Worm (Caenorhabditis elegans) whole organism, late embryonic: ENCODE results near the gene T28H11.8.

ENCODE experiments used
- C38D4.7 ChIP-seq: fragments of 200-800 bp; sonication (Bioruptor generic); optimal IDR thresholded peaks from 2 replicates; lab custom pipeline; 2018; ENCODE audit warnings: mild to moderate bottlenecking, missing genetic modification characterization, moderate library complexity, missing compliant biosample characterization
- F13H6.1 ChIP-seq: sonication (generic microtip); optimal IDR thresholded peaks from 2 replicates; lab custom pipeline; 2016; ENCODE audit warnings: missing genetic modification characterization, missing compliant biosample characterization
- K09A11.1 ChIP-seq: sonication (generic microtip); optimal IDR thresholded peaks from 2 replicates; lab custom pipeline; 2017; ENCODE audit warnings: antibody characterized with exemption, mild to moderate bottlenecking, missing genetic modification characterization, missing compliant biosample characterization; ENCODE audit not compliant: insufficient read depth
- ama-1 ChIP-seq: fragments of 150-350 bp; optimal IDR thresholded peaks from 2 replicates; lab custom pipeline; 2014
- ceh-18 ChIP-seq: sonication (generic microtip); optimal IDR thresholded peaks from 2 replicates; lab custom pipeline; 2016; ENCODE audit warnings: missing genetic modification characterization, missing compliant biosample characterization
- ceh-31 ChIP-seq: sonication (generic microtip); optimal IDR thresholded peaks from 2 replicates; lab custom pipeline; 2016; ENCODE audit warnings: missing genetic modification characterization, missing compliant biosample characterization
- ceh-34 ChIP-seq: sonication (generic microtip); optimal IDR thresholded peaks from 2 replicates; lab custom pipeline; 2016; ENCODE audit warnings: mild to moderate bottlenecking, missing genetic modification characterization, missing compliant biosample characterization
- ceh-45 ChIP-seq: fragments of 200-800 bp; sonication (Bioruptor generic); IDR thresholded peaks from 2 replicates; pipeline ENCODE4 v1.3.6; 2022; ENCODE audit warnings: missing genetic modification reagents, missing genetic modification characterization, missing compliant biosample characterization
- ceh-6 ChIP-seq: fragments of 200-800 bp; sonication (Bioruptor generic); optimal IDR thresholded peaks from 2 replicates; lab custom pipeline; 2018; ENCODE audit warnings: mild to moderate bottlenecking, missing genetic modification characterization, missing compliant biosample characterization
- dmd-4 ChIP-seq: sonication (generic microtip); optimal IDR thresholded peaks from 2 replicates; lab custom pipeline; 2016; ENCODE audit warnings: borderline replicate concordance, missing genetic modification characterization, missing compliant biosample characterization
- dve-1 ChIP-seq: sonication (generic microtip); optimal IDR thresholded peaks from 2 replicates; lab custom pipeline; 2017; ENCODE audit warnings: antibody characterized with exemption, mild to moderate bottlenecking, missing genetic modification characterization, missing compliant biosample characterization
- elt-4 ChIP-seq: sonication (generic microtip); optimal IDR thresholded peaks from 2 replicates; lab custom pipeline; 2016; ENCODE audit warnings: missing genetic modification characterization, missing compliant biosample characterization
- eyg-1 ChIP-seq: sonication (generic microtip); optimal IDR thresholded peaks from 2 replicates; lab custom pipeline; 2016; ENCODE audit warnings: missing genotype, missing genetic modification characterization, missing compliant biosample characterization
- fax-1 ChIP-seq: sonication (generic microtip); optimal IDR thresholded peaks from 2 replicates; lab custom pipeline; 2016; ENCODE audit warnings: missing genotype, missing genetic modification characterization, missing compliant biosample characterization
- fkh-10 ChIP-seq: fragments of 150-350 bp; optimal IDR thresholded peaks from 2 replicates; lab custom pipeline; 2014; ENCODE audit warnings: missing biosample characterization, missing genetic modification reagents, missing genetic modification characterization
- fkh-6 ChIP-seq: sonication (generic microtip); optimal IDR thresholded peaks from 2 replicates; lab custom pipeline; 2016; ENCODE audit warnings: missing genetic modification characterization, missing compliant biosample characterization
- gmeb-2 ChIP-seq: sonication (generic microtip); optimal IDR thresholded peaks from 2 replicates; lab custom pipeline; 2016; ENCODE audit warnings: missing genetic modification characterization, inconsistent platforms, missing compliant biosample characterization
- hlh-15 ChIP-seq: sonication (generic microtip); optimal IDR thresholded peaks from 2 replicates; lab custom pipeline; 2016; ENCODE audit warnings: missing genetic modification characterization, missing compliant biosample characterization
- hlh-30 ChIP-seq: sonication (generic microtip); optimal IDR thresholded peaks from 2 replicates; lab custom pipeline; 2017; ENCODE audit warnings: antibody characterized with exemption, missing genetic modification characterization, missing compliant biosample characterization; ENCODE audit not compliant: insufficient read depth
- hlh-6 ChIP-seq: sonication (generic microtip); optimal IDR thresholded peaks from 2 replicates; lab custom pipeline; 2016; ENCODE audit warnings: missing genotype, missing genetic modification characterization, missing compliant biosample characterization
- hlh-8 ChIP-seq: sonication (generic microtip); optimal IDR thresholded peaks from 2 replicates; lab custom pipeline; 2016; ENCODE audit warnings: missing genotype, missing genetic modification characterization, missing compliant biosample characterization
- nfya-1 ChIP-seq: sonication (generic microtip); optimal IDR thresholded peaks from 2 replicates; lab custom pipeline; 2017; ENCODE audit warnings: missing genetic modification characterization, mild to moderate bottlenecking, missing compliant biosample characterization, antibody characterized with exemption, moderate library complexity
- pat-9 ChIP-seq: fragments of 200-800 bp; sonication (Bioruptor generic); optimal IDR thresholded peaks from 2 replicates; lab custom pipeline; 2018; ENCODE audit warnings: mild to moderate bottlenecking, missing genetic modification characterization, moderate library complexity, missing compliant biosample characterization
- pax-1 ChIP-seq: fragments of 150-350 bp; optimal IDR thresholded peaks from 2 replicates; lab custom pipeline; 2014; ENCODE audit warnings: missing biosample characterization, missing genetic modification characterization
- pha-2 ChIP-seq: sonication (generic microtip); optimal IDR thresholded peaks from 2 replicates; lab custom pipeline; 2017; ENCODE audit warnings: mild to moderate bottlenecking, missing genetic modification characterization, missing compliant biosample characterization
- ref-2 ChIP-seq: sonication (generic microtip); optimal IDR thresholded peaks from 2 replicates; lab custom pipeline; 2016; ENCODE audit warnings: missing genetic modification characterization, missing compliant biosample characterization
- sdc-2 ChIP-seq: sonication (generic microtip); optimal IDR thresholded peaks from 2 replicates; lab custom pipeline; 2016; ENCODE audit warnings: missing genotype, missing genetic modification characterization, missing compliant biosample characterization
- sox-2 ChIP-seq: fragments of 200-800 bp; sonication (Bioruptor generic); IDR thresholded peaks from 2 replicates; pipeline ENCODE4 v1.3.6; 2022; ENCODE audit warnings: missing genetic modification reagents, missing genetic modification characterization, missing compliant biosample characterization
- sox-4 ChIP-seq: sonication (generic microtip); optimal IDR thresholded peaks from 2 replicates; lab custom pipeline; 2017; ENCODE audit warnings: mild to moderate bottlenecking, missing genetic modification characterization, inconsistent platforms, missing compliant biosample characterization
- syd-9 ChIP-seq: sonication (generic microtip); optimal IDR thresholded peaks from 2 replicates; lab custom pipeline; 2016; ENCODE audit warnings: mild to moderate bottlenecking, missing genetic modification characterization, moderate library complexity, missing compliant biosample characterization
- tbx-2 ChIP-seq: sonication (generic microtip); optimal IDR thresholded peaks from 2 replicates; lab custom pipeline; 2016; ENCODE audit warnings: missing genetic modification characterization, missing compliant biosample characterization
- tbx-7 ChIP-seq: sonication (generic microtip); optimal IDR thresholded peaks from 2 replicates; lab custom pipeline; 2016; ENCODE audit warnings: missing genotype, missing genetic modification characterization, missing compliant biosample characterization
- ttx-3 ChIP-seq: sonication (generic microtip); optimal IDR thresholded peaks from 2 replicates; lab custom pipeline; 2016; ENCODE audit warnings: missing genetic modification reagents, missing genetic modification characterization, missing compliant biosample characterization
- unc-3 ChIP-seq, 2 experiments: fragments of 200-800 bp in 1 of 2; sonication (Bioruptor generic) in 1 of 2; sonication (generic microtip) in 1 of 2; conservative IDR thresholded peaks in 1 of 2; optimal IDR thresholded peaks in 1 of 2; 2 replicates each; pipeline versions ENCODE4 v1.3.6 to Lab custom; 2016 to 2022; ENCODE audit warnings: missing compliant biosample characterization in 2 of 2, missing genetic modification characterization in 2 of 2, missing genetic modification reagents in 1 of 2
- unc-42 ChIP-seq: sonication (generic microtip); optimal IDR thresholded peaks from 2 replicates; lab custom pipeline; 2016; ENCODE audit warnings: missing genotype, missing genetic modification characterization, missing compliant biosample characterization
- unc-86 ChIP-seq: sonication (generic microtip); optimal IDR thresholded peaks from 2 replicates; lab custom pipeline; 2016; ENCODE audit warnings: missing genetic modification characterization, missing compliant biosample characterization
- zip-5 ChIP-seq: sonication (generic microtip); optimal IDR thresholded peaks from 2 replicates; lab custom pipeline; 2016; ENCODE audit warnings: missing genetic modification characterization, missing compliant biosample characterization
- ztf-16 ChIP-seq: sonication (generic microtip); optimal IDR thresholded peaks from 2 replicates; lab custom pipeline; 2017; ENCODE audit warnings: missing genetic modification characterization, missing compliant biosample characterization

T28H11.8 gene

ce11 chrIV:5005154-5005553 lies 15.3 kb downstream of the T28H11.8 start:
- no peak for TF ChIP-seq ref-2 (tag; lab: Kevin White, UChicago)
- TF ChIP-seq tbx-2: no peak
- TF ChIP-seq ceh-45 (GFP tag; lab: Robert Waterston, UW): no peak

- TF ChIP-seq tbx-2 (no peak), ceh-18 (tag; lab: Kevin White, UChicago) (no peak), tbx-7 (no peak), fax-1 (tag; lab: Kevin White, UChicago) (no peak), K09A11.1 (no peak), unc-42 (no peak), nfya-1 (no peak), gmeb-2 (no peak), ceh-34 (no peak), hlh-8 (tag; lab: Kevin White, UChicago) (no peak), eyg-1 (tag; lab: Kevin White, UChicago) (no peak), ref-2 (tag; lab: Kevin White, UChicago) (no peak)
These were observed 18.0 kb downstream of the T28H11.8 start, which contains the start of gene pes-1 for ce11 chrIV:5002448-5002847. Gene pes-1, plus strand, starts transcription at chrIV:5002748.

ce11 chrIV:4996956-4997355 lies 23.5 kb downstream of the T28H11.8 start:
- TF ChIP-seq ref-2 (tag; lab: Kevin White, UChicago) (peak; percentile 4), sdc-2 (no peak)

DNA sequence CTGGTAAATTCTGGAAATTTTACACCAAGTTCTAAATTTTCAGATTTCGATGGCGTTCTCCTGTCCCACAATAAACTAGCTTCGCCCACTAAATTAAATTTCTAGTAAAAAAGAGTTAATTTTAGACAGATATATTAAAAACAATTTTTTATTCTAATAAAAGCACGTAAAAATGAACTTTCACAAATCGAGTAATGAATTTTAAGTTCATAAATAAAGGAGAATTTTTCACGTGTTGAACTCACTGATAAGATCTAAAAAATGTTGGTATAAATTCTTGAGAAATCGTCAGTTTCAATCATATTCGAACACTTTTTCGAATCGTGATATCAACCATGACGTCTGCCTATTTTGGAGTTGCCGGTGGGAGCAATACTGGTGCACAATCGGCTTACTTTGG lies 24.6 kb downstream of the T28H11.8 start, which contains the start of gene ssq-2:
Gene ssq-2, plus strand, starts transcription at position 301 of the 400 bp plus-strand sequence.
- TF ChIP-seq pha-2 (tag; lab: Kevin White, UChicago) (no peak), ztf-16 (tag; lab: Kevin White, UChicago) (no peak), hlh-15 (tag; lab: Kevin White, UChicago) (no peak), sox-4 (tag; lab: Kevin White, UChicago) (no peak), hlh-30 (tag; lab: Kevin White, UChicago) (no peak), sdc-2 (no peak), syd-9 (no peak), elt-4 (tag; lab: Kevin White, UChicago) (no peak), dmd-4 (tag; lab: Kevin White, UChicago) (no peak), C38D4.7 (GFP tag; lab: Kevin White, UChicago) (no peak), hlh-6 (no peak), pat-9 (no peak), nfya-1 (no peak), fkh-6 (tag; lab: Kevin White, UChicago) (no peak), fkh-10 (no peak), ceh-31 (tag; lab: Kevin White, UChicago) (no peak), pax-1 (tag; lab: Kevin White, UChicago) (no peak), ama-1 (no peak), zip-5 (tag; lab: Kevin White, UChicago) (no peak), ceh-6 (no peak)
- TF ChIP-seq, all 69 proteins: peak for 0

DNA sequence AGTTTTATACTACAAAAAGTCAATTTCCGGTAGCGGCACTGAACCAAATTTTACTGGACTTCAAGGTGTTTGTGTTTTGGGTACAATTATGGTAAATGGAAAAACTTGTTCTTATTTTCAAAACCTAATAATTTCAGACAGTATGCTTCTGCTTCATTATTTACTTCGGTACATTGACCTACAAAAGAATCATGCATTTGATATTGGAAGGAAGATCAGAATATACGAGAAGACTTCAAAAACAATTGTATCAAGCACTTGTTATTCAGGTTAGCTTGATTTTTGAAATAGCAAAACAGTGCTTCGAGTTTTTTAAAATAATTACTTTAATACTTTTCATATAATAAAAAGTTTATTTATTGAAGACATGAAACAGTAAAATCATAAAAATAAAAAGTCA lies 27.3 kb downstream of the T28H11.8 start:
- no peak for TF ChIP-seq unc-86 (tag; lab: Kevin White, UChicago)
- no peak for TF ChIP-seq ceh-6
- no peak for TF ChIP-seq eyg-1 (tag; lab: Kevin White, UChicago)
- no peak for TF ChIP-seq sox-2
- TF ChIP-seq F13H6.1 (tag; lab: Kevin White, UChicago): no peak
- no peak for TF ChIP-seq dve-1 (tag; lab: Kevin White, UChicago)
- TF ChIP-seq ttx-3: no peak
- no peak for TF ChIP-seq ceh-34
- no peak for TF ChIP-seq tbx-7
- TF ChIP-seq unc-3 (GFP tag; conservative IDR thresholded peaks at IDR 0.05; lab: Robert Waterston, UW): no peak
- no peak for TF ChIP-seq unc-3 (tag; optimal IDR thresholded peaks at IDR 0.05; lab: Kevin White, UChicago)
- TF ChIP-seq C38D4.7 (GFP tag; lab: Kevin White, UChicago): no peak
